Fruit fly (Drosophila melanogaster) whole organism, embryonic: Measurements from ENCODE around the gene CG15539.

Experiments
- BtbVII ChIP-seq: fragments of 200-800 bp; sonication (Bioruptor generic); optimal IDR thresholded peaks from 3 replicates; lab custom pipeline; 2017; ENCODE audit warnings: missing biosample characterization, mild to moderate bottlenecking, missing genetic modification characterization
- CG1233 ChIP-seq: fragments of 200-800 bp; sonication (Bioruptor generic); optimal IDR thresholded peaks from 4 replicates; lab custom pipeline; 2018; ENCODE audit warnings: missing biosample characterization, mild to moderate bottlenecking, missing genetic modification characterization
- CG14710 ChIP-seq: fragments of 200-800 bp; sonication (Bioruptor generic); optimal IDR thresholded peaks from 3 replicates; lab custom pipeline; 2019; ENCODE audit warnings: missing biosample characterization, mild to moderate bottlenecking, missing genetic modification characterization, moderate library complexity
- CG15269 ChIP-seq: fragments of 200-800 bp; sonication (Bioruptor generic); optimal IDR thresholded peaks from 2 replicates; lab custom pipeline; 2018; ENCODE audit warnings: missing biosample characterization, mild to moderate bottlenecking, missing genetic modification characterization, moderate library complexity
- CG16813 ChIP-seq: fragments of 200-800 bp; sonication (Bioruptor generic); IDR thresholded peaks from 3 replicates; pipeline ENCODE4 v1.3.6; 2022; ENCODE audit warnings: missing biosample characterization, missing genetic modification characterization; ENCODE audit not compliant: partially characterized antibody
- CG18262 ChIP-seq: fragments of 200-800 bp; optimal IDR thresholded peaks from 3 replicates; lab custom pipeline; 2019; ENCODE audit warnings: missing biosample characterization, mild to moderate bottlenecking, missing genetic modification characterization, moderate library complexity
- CG18476 ChIP-seq: fragments of 200-800 bp; sonication (Bioruptor generic); optimal IDR thresholded peaks from 2 replicates; lab custom pipeline; 2016; ENCODE audit warnings: missing biosample characterization, mild to moderate bottlenecking, missing genetic modification characterization
- CG2199 ChIP-seq: fragments of 200-800 bp; sonication (Bioruptor generic); IDR thresholded peaks from 3 replicates; pipeline ENCODE4 v1.3.6; 2022; ENCODE audit warnings: missing biosample characterization, missing genetic modification characterization
- CG34422 ChIP-seq: fragments of 200-800 bp; sonication (Bioruptor generic); IDR thresholded peaks from 3 replicates; pipeline ENCODE4 v1.3.6; 2022; ENCODE audit warnings: missing biosample characterization, missing genetic modification characterization
- CG5180 ChIP-seq: fragments of 200-800 bp; sonication (Bioruptor generic); optimal IDR thresholded peaks from 3 replicates; lab custom pipeline; 2017; ENCODE audit warnings: missing biosample characterization, missing genetic modification characterization, mild to moderate bottlenecking, moderate library complexity, missing genetic modification reagents
- CG8290 ChIP-seq, 3 experiments: fragments of 200-800 bp; sonication (Bioruptor generic); optimal IDR thresholded peaks; 2 replicates each; lab custom pipeline; 2016 to 2019; ENCODE audit warnings: missing biosample characterization in 3 of 3, missing genetic modification characterization in 3 of 3, mild to moderate bottlenecking in 2 of 3, moderate library complexity in 1 of 3
- D19B ChIP-seq: fragments of 200-800 bp; sonication (Bioruptor generic); optimal IDR thresholded peaks from 2 replicates; lab custom pipeline; 2017; ENCODE audit warnings: missing biosample characterization, mild to moderate bottlenecking, missing genetic modification characterization
- Dp ChIP-seq: fragments of 200-800 bp; sonication (Bioruptor generic); optimal IDR thresholded peaks from 2 replicates; lab custom pipeline; 2018; ENCODE audit warnings: missing biosample characterization, mild to moderate bottlenecking, missing genetic modification characterization, moderate library complexity
- HLHmδ ChIP-seq: fragments of 200-800 bp; sonication (Bioruptor generic); optimal IDR thresholded peaks from 2 replicates; lab custom pipeline; 2018; ENCODE audit warnings: missing biosample characterization, mild to moderate bottlenecking, missing genetic modification characterization, moderate library complexity
- HmgZ ChIP-seq: fragments of 200-800 bp; sonication (Bioruptor generic); optimal IDR thresholded peaks from 2 replicates; lab custom pipeline; 2018; ENCODE audit warnings: missing biosample characterization, mild to moderate bottlenecking, missing genetic modification characterization
- Hr78 ChIP-seq, 2 experiments: fragments of 200-800 bp in 1 of 2; fragments of >200 bp in 1 of 2; sonication (Bioruptor generic) in 1 of 2; optimal IDR thresholded peaks; 2 replicates each; lab custom pipeline; 2017 to 2019; ENCODE audit warnings: missing biosample characterization in 2 of 2, missing genetic modification characterization in 2 of 2, mild to moderate bottlenecking in 1 of 2, moderate library complexity in 1 of 2
- Med ChIP-seq: fragments of 200-800 bp; sonication (Bioruptor generic); peaks from one replicate; lab custom pipeline; 2016; ENCODE audit warnings: missing biosample characterization, missing genetic modification characterization, mild to moderate bottlenecking, inconsistent platforms, moderate library complexity
- NFAT ChIP-seq: fragments of 200-800 bp; sonication (Bioruptor generic); IDR thresholded peaks from 2 replicates; pipeline ENCODE4 v1.3.6; 2022; ENCODE audit warnings: missing biosample characterization, missing genetic modification characterization
- Opbp ChIP-seq: fragments of 200-800 bp; sonication (Bioruptor generic); IDR thresholded peaks from 3 replicates; pipeline ENCODE4 v1.3.6; 2022; ENCODE audit warnings: missing biosample characterization, missing genetic modification characterization; ENCODE audit not compliant: partially characterized antibody
- Sry-β ChIP-seq: fragments of 200-800 bp; sonication (Bioruptor generic); optimal IDR thresholded peaks from 2 replicates; lab custom pipeline; 2018; ENCODE audit warnings: missing biosample characterization, mild to moderate bottlenecking, missing genetic modification characterization, moderate library complexity
- Trl ChIP-seq, 3 experiments: fragments of >200 bp in 2 of 3; fragments of 200-800 bp in 1 of 3; sonication (Bioruptor generic) in 1 of 3; optimal IDR thresholded peaks; 2 replicates in 1 of 3; 3 replicates in 2 of 3; lab custom pipeline; 2016 to 2017; ENCODE audit warnings: missing biosample characterization in 1 of 3, missing genetic modification characterization in 1 of 3
- ac ChIP-seq: fragments of 200-800 bp; sonication (Bioruptor generic); optimal IDR thresholded peaks from 3 replicates; lab custom pipeline; 2017; ENCODE audit warnings: missing biosample characterization, mild to moderate bottlenecking, missing genetic modification characterization
- crol ChIP-seq: fragments of 200-800 bp; sonication (Bioruptor generic); IDR thresholded peaks from 2 replicates; pipeline ENCODE4 v1.3.6; 2022; ENCODE audit warnings: missing biosample characterization, missing genetic modification characterization
- dati ChIP-seq: fragments of 200-800 bp; sonication (Bioruptor generic); IDR thresholded peaks from 2 replicates; pipeline ENCODE4 v1.3.6; 2022; ENCODE audit warnings: missing biosample characterization, missing genetic modification characterization
- dysf ChIP-seq: fragments of 200-800 bp; sonication (Bioruptor generic); IDR thresholded peaks from 3 replicates; pipeline ENCODE4 v1.3.6; 2022; ENCODE audit warnings: missing biosample characterization, missing genetic modification characterization
- ewg ChIP-seq: fragments of 200-800 bp; sonication (Bioruptor generic); optimal IDR thresholded peaks from 3 replicates; lab custom pipeline; 2017; ENCODE audit warnings: mild to moderate bottlenecking, missing biosample characterization, missing genetic modification reagents, missing genetic modification characterization
- gcm ChIP-seq: fragments of 200-800 bp; sonication (Bioruptor generic); optimal IDR thresholded peaks from 2 replicates; lab custom pipeline; 2019; ENCODE audit warnings: missing biosample characterization, mild to moderate bottlenecking, missing genetic modification characterization, moderate library complexity
- grn ChIP-seq: fragments of 200-800 bp; sonication (Bioruptor generic); optimal IDR thresholded peaks from 3 replicates; lab custom pipeline; 2017; ENCODE audit warnings: missing biosample characterization, missing genetic modification characterization
- gro ChIP-seq: fragments of 200-800 bp; sonication (Bioruptor generic); optimal IDR thresholded peaks from 2 replicates; lab custom pipeline; 2016; ENCODE audit warnings: missing biosample characterization, missing genetic modification characterization
- gsb-n ChIP-seq: fragments of 200-800 bp; sonication (Bioruptor generic); optimal IDR thresholded peaks from 3 replicates; lab custom pipeline; 2018; ENCODE audit warnings: missing biosample characterization, mild to moderate bottlenecking, missing genetic modification characterization
- gt ChIP-seq: fragments of 200-800 bp; sonication (Bioruptor generic); IDR thresholded peaks from 2 replicates; pipeline ENCODE4 v1.3.6; 2022; ENCODE audit warnings: missing biosample characterization, missing genetic modification characterization
- kni ChIP-seq: fragments of 200-800 bp; sonication (Bioruptor generic); optimal IDR thresholded peaks from 3 replicates; lab custom pipeline; 2017; ENCODE audit warnings: mild to moderate bottlenecking, missing biosample characterization, missing genetic modification reagents, missing genetic modification characterization
- nau ChIP-seq: fragments of 200-800 bp; sonication (Bioruptor generic); optimal IDR thresholded peaks from 3 replicates; lab custom pipeline; 2017; ENCODE audit warnings: missing biosample characterization, mild to moderate bottlenecking, missing genetic modification characterization, missing genetic modification reagents
- nerfin-1 ChIP-seq: fragments of 200-800 bp; sonication (Bioruptor generic); optimal IDR thresholded peaks from 3 replicates; lab custom pipeline; 2019; ENCODE audit warnings: missing biosample characterization, mild to moderate bottlenecking, missing genetic modification characterization, moderate library complexity
- nerfin-2 ChIP-seq: fragments of 200-800 bp; sonication (Bioruptor generic); IDR thresholded peaks from 2 replicates; pipeline ENCODE4 v1.3.6; 2022; ENCODE audit warnings: missing biosample characterization, missing genetic modification characterization; ENCODE audit not compliant: partially characterized antibody
- pan ChIP-seq, 4 experiments: fragments of >200 bp in 3 of 4; fragments of 200-800 bp in 1 of 4; sonication (Bioruptor generic) in 1 of 4; optimal IDR thresholded peaks in 3 of 4; IDR thresholded peaks in 1 of 4; 2 replicates each; pipeline versions ENCODE4 v1.3.6 to Lab custom; 2017 to 2022; ENCODE audit warnings: missing biosample characterization in 2 of 4, missing genetic modification characterization in 2 of 4, mixed read lengths in 1 of 4
- pros ChIP-seq: fragments of 200-800 bp; sonication (Bioruptor generic); optimal IDR thresholded peaks from 3 replicates; lab custom pipeline; 2019; ENCODE audit warnings: missing biosample characterization, mild to moderate bottlenecking, missing genetic modification characterization, moderate library complexity
- row ChIP-seq: fragments of 200-800 bp; sonication (Bioruptor generic); IDR thresholded peaks from 3 replicates; pipeline ENCODE4 v1.3.6; 2022; ENCODE audit warnings: missing biosample characterization, missing genetic modification characterization
- sd ChIP-seq: fragments of 200-800 bp; sonication (Bioruptor generic); optimal IDR thresholded peaks from 3 replicates; lab custom pipeline; 2018; ENCODE audit warnings: missing biosample characterization, mild to moderate bottlenecking, missing genetic modification characterization, moderate library complexity
- sens ChIP-seq: fragments of 200-800 bp; sonication (Bioruptor generic); peaks from one replicate; lab custom pipeline; 2016; ENCODE audit warnings: missing biosample characterization, missing genetic modification characterization
- twi ChIP-seq: fragments of 200-800 bp; optimal IDR thresholded peaks from 2 replicates; lab custom pipeline; 2019; ENCODE audit warnings: missing biosample characterization, mild to moderate bottlenecking, missing genetic modification characterization, moderate library complexity
- tx ChIP-seq: fragments of 200-800 bp; sonication (Bioruptor generic); optimal IDR thresholded peaks from 2 replicates; lab custom pipeline; 2016; ENCODE audit warnings: missing biosample characterization, missing genetic modification characterization
- unpg ChIP-seq: fragments of 200-800 bp; sonication (Bioruptor generic); optimal IDR thresholded peaks from 3 replicates; lab custom pipeline; 2018; ENCODE audit warnings: missing biosample characterization, mild to moderate bottlenecking, missing genetic modification characterization, moderate library complexity
- zf30C ChIP-seq: fragments of 200-800 bp; sonication (Bioruptor generic); optimal IDR thresholded peaks from 3 replicates; lab custom pipeline; 2018; ENCODE audit warnings: missing biosample characterization, mild to moderate bottlenecking, missing genetic modification characterization

The CG15539 gene

dm6 chr3R:30475910-30476309 lies 29.9 kb upstream of the CG15539 start (continued):
- TF ChIP-seq CG8290 (GFP tag; optimal IDR thresholded peaks at IDR 0.05; lab: Kevin White, UChicago): no peak
- TF ChIP-seq CG8290 (tag; optimal IDR thresholded peaks at IDR 0.05; lab: Kevin White, UChicago): no peak
- no peak for TF ChIP-seq NFAT
- 0 out of 3 replicates have a peak, but pooled peaks have one; percentile 13 for TF ChIP-seq row (GFP tag; lab: Robert Waterston, UW)
- TF ChIP-seq Dp: no peak
- peak; percentile 87 for TF ChIP-seq sens (GFP tag; lab: Kevin White, UChicago)
- TF ChIP-seq zf30C (GFP tag; lab: Kevin White, UChicago): no peak
- TF ChIP-seq CG18262 (tag; lab: Kevin White, UChicago): peak; percentile 34
- no peak for TF ChIP-seq ac (GFP tag; lab: Kevin White, UChicago)
- no peak for TF ChIP-seq grn
- TF ChIP-seq Trl (optimal IDR thresholded peaks at IDR 0.05; lab: Kevin White, UChicago): no peak
- TF ChIP-seq Trl (GFP tag; optimal IDR thresholded peaks at IDR 0.05; lab: Kevin White, UChicago): no peak
- TF ChIP-seq dati (GFP tag; lab: Robert Waterston, UW): no peak
- TF ChIP-seq crol: no peak
- TF ChIP-seq Hr78 (GFP tag; optimal IDR thresholded peaks at IDR 0.05; lab: Kevin White, UChicago): no peak
- TF ChIP-seq CG34422 (GFP tag; lab: Robert Waterston, UW): no peak
- TF ChIP-seq unpg (GFP tag; lab: Kevin White, UChicago): no peak
- no peak for TF ChIP-seq CG18476 (GFP tag; lab: Kevin White, UChicago)
- TF ChIP-seq pan (optimal IDR thresholded peaks at IDR 0.05; lab: Kevin White, UChicago): no peak
- peak in 1 of 2 experiments; percentile 27 for TF ChIP-seq pan (GFP tag; optimal IDR thresholded peaks at IDR 0.05 in 1 of 2, IDR thresholded peaks at IDR 0.05 in 1 of 2)
- no peak for TF ChIP-seq CG2199 (GFP tag; lab: Robert Waterston, UW)
- peak; percentile 62 for TF ChIP-seq Sry-β (GFP tag; lab: Kevin White, UChicago)
- no peak for TF ChIP-seq BtbVII
- no peak for TF ChIP-seq nau (GFP tag; lab: Kevin White, UChicago)
- TF ChIP-seq nerfin-2 (GFP tag; lab: Robert Waterston, UW): no peak
- peak; percentile 24 for TF ChIP-seq D19B (GFP tag; lab: Kevin White, UChicago)
- TF ChIP-seq CG15269: no peak
- no peak for TF ChIP-seq HmgZ (tag; lab: Kevin White, UChicago)
- no peak for TF ChIP-seq dysf (GFP tag; lab: Robert Waterston, UW)
- no peak for TF ChIP-seq sd (tag; lab: Kevin White, UChicago)
- no peak for TF ChIP-seq gro
- TF ChIP-seq, all 482 proteins: peak for 12

DNA sequence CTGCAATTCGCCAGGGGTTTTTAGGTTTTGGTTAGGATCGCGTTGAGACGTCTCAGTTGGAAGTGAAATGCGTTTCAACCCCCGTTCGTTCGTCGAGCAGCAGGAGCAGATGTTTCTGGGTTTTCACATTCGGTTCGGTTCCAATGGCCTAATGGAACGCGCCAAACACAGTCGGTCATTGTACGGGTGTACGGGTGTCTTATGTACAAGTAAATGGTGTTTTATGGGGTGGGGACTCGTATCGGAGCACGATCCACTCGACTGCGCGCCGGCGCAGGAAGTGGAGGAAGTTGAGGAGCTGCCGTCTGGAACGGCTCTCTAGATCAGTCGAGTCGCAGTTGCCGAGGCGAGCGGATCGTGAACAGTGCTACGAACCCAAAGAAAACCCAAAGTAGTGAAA lies 29.4 kb upstream of the CG15539 start, which contains the start of gene spdo:
TSS of gene spdo (plus strand) at position 318 of the 400 bp plus-strand sequence.
- peak; percentile 99 for TF ChIP-seq pros
- peak; percentile 61 for TF ChIP-seq HLHmδ (GFP tag; lab: Kevin White, UChicago)
- peak; percentile 75 for TF ChIP-seq CG5180 (GFP tag; lab: Kevin White, UChicago)
- peak; percentile 65 for TF ChIP-seq nerfin-1 (tag; lab: Kevin White, UChicago)
- TF ChIP-seq twi: peak; percentile 11
- TF ChIP-seq gsb-n (tag; lab: Kevin White, UChicago): peak; percentile 70
- peak; percentile 15 for TF ChIP-seq ewg (GFP tag; lab: Kevin White, UChicago)
- no peak for TF ChIP-seq CG16813 (GFP tag; lab: Robert Waterston, UW)
- TF ChIP-seq gcm: peak; percentile 70
- no peak for TF ChIP-seq gt (GFP tag; lab: Robert Waterston, UW)
- TF ChIP-seq tx (GFP tag; lab: Kevin White, UChicago): no peak
- TF ChIP-seq Med: peak; percentile 34
- TF ChIP-seq CG1233 (GFP tag; lab: Kevin White, UChicago): no peak
- TF ChIP-seq CG14710: no peak
- peak; percentile 81 for TF ChIP-seq ac (GFP tag; lab: Kevin White, UChicago)
- TF ChIP-seq Opbp (GFP tag; lab: Robert Waterston, UW): 0 out of 3 replicates have a peak, but pooled peaks have one; percentile 9
- TF ChIP-seq kni: peak; percentile 46
